Worm (Caenorhabditis elegans) whole organism, late embryonic: ENCODE data around the gene Y51H4A.5.

ENCODE experiments used
- C08G9.2 ChIP-seq: sonication (generic microtip); optimal IDR thresholded peaks from 2 replicates; lab custom pipeline; 2016; ENCODE audit warnings: mild to moderate bottlenecking, missing genetic modification characterization, moderate library complexity, missing compliant biosample characterization
- K09A11.1 ChIP-seq: sonication (generic microtip); optimal IDR thresholded peaks from 2 replicates; lab custom pipeline; 2017; ENCODE audit warnings: antibody characterized with exemption, mild to moderate bottlenecking, missing genetic modification characterization, missing compliant biosample characterization; ENCODE audit not compliant: insufficient read depth
- T23F11.4 ChIP-seq: fragments of 200-800 bp; sonication (Bioruptor generic); optimal IDR thresholded peaks from 2 replicates; lab custom pipeline; 2018; ENCODE audit warnings: mild to moderate bottlenecking, missing genetic modification characterization, missing compliant biosample characterization
- Y22D7AL.16 ChIP-seq: sonication (generic microtip); optimal IDR thresholded peaks from 2 replicates; lab custom pipeline; 2016; ENCODE audit warnings: missing genetic modification characterization, missing compliant biosample characterization
- ahr-1 ChIP-seq: sonication (generic microtip); optimal IDR thresholded peaks from 2 replicates; lab custom pipeline; 2016; ENCODE audit warnings: missing genetic modification characterization, missing compliant biosample characterization
- ama-1 ChIP-seq: fragments of 150-350 bp; optimal IDR thresholded peaks from 2 replicates; lab custom pipeline; 2014
- ceh-18 ChIP-seq: sonication (generic microtip); optimal IDR thresholded peaks from 2 replicates; lab custom pipeline; 2016; ENCODE audit warnings: missing genetic modification characterization, missing compliant biosample characterization
- ceh-19 ChIP-seq: fragments of 200-800 bp; sonication (Bioruptor generic); optimal IDR thresholded peaks from 2 replicates; lab custom pipeline; 2018; ENCODE audit warnings: mild to moderate bottlenecking, missing genetic modification characterization, missing compliant biosample characterization
- ceh-2 ChIP-seq: sonication (generic microtip); optimal IDR thresholded peaks from 2 replicates; lab custom pipeline; 2016; ENCODE audit warnings: missing genotype, missing genetic modification characterization, missing compliant biosample characterization
- ceh-24 ChIP-seq: sonication (generic microtip); optimal IDR thresholded peaks from 2 replicates; lab custom pipeline; 2016; ENCODE audit warnings: mild to moderate bottlenecking, missing genetic modification characterization, missing compliant biosample characterization
- ceh-31 ChIP-seq: sonication (generic microtip); optimal IDR thresholded peaks from 2 replicates; lab custom pipeline; 2016; ENCODE audit warnings: missing genetic modification characterization, missing compliant biosample characterization
- ceh-48 ChIP-seq: sonication (generic microtip); optimal IDR thresholded peaks from 2 replicates; lab custom pipeline; 2016; ENCODE audit warnings: missing genetic modification characterization, inconsistent platforms, missing compliant biosample characterization
- dve-1 ChIP-seq: sonication (generic microtip); optimal IDR thresholded peaks from 2 replicates; lab custom pipeline; 2017; ENCODE audit warnings: antibody characterized with exemption, mild to moderate bottlenecking, missing genetic modification characterization, missing compliant biosample characterization
- elt-2 ChIP-seq: sonication (generic microtip); optimal IDR thresholded peaks from 2 replicates; lab custom pipeline; 2016; ENCODE audit warnings: missing genetic modification reagents, missing genetic modification characterization, missing compliant biosample characterization
- ets-4 ChIP-seq: sonication (generic microtip); optimal IDR thresholded peaks from 2 replicates; lab custom pipeline; 2016; ENCODE audit warnings: missing genetic modification characterization, missing compliant biosample characterization
- eyg-1 ChIP-seq: sonication (generic microtip); optimal IDR thresholded peaks from 2 replicates; lab custom pipeline; 2016; ENCODE audit warnings: missing genotype, missing genetic modification characterization, missing compliant biosample characterization
- fax-1 ChIP-seq: sonication (generic microtip); optimal IDR thresholded peaks from 2 replicates; lab custom pipeline; 2016; ENCODE audit warnings: missing genotype, missing genetic modification characterization, missing compliant biosample characterization
- fkh-6 ChIP-seq: sonication (generic microtip); optimal IDR thresholded peaks from 2 replicates; lab custom pipeline; 2016; ENCODE audit warnings: missing genetic modification characterization, missing compliant biosample characterization
- hlh-15 ChIP-seq: sonication (generic microtip); optimal IDR thresholded peaks from 2 replicates; lab custom pipeline; 2016; ENCODE audit warnings: missing genetic modification characterization, missing compliant biosample characterization
- hlh-30 ChIP-seq: sonication (generic microtip); optimal IDR thresholded peaks from 2 replicates; lab custom pipeline; 2017; ENCODE audit warnings: antibody characterized with exemption, missing genetic modification characterization, missing compliant biosample characterization; ENCODE audit not compliant: insufficient read depth
- hlh-8 ChIP-seq: sonication (generic microtip); optimal IDR thresholded peaks from 2 replicates; lab custom pipeline; 2016; ENCODE audit warnings: missing genotype, missing genetic modification characterization, missing compliant biosample characterization
- lin-11 ChIP-seq: fragments of 200-800 bp; sonication (Bioruptor generic); optimal IDR thresholded peaks from 2 replicates; lab custom pipeline; 2018; ENCODE audit warnings: mild to moderate bottlenecking, missing genetic modification characterization, missing compliant biosample characterization
- madf-2 ChIP-seq: sonication (generic microtip); optimal IDR thresholded peaks from 2 replicates; lab custom pipeline; 2017; ENCODE audit warnings: missing genetic modification characterization, missing compliant biosample characterization
- mec-3 ChIP-seq: sonication (generic microtip); optimal IDR thresholded peaks from 2 replicates; lab custom pipeline; 2016; ENCODE audit warnings: borderline replicate concordance, missing genetic modification characterization, missing compliant biosample characterization
- nfya-1 ChIP-seq: sonication (generic microtip); optimal IDR thresholded peaks from 2 replicates; lab custom pipeline; 2017; ENCODE audit warnings: missing genetic modification characterization, mild to moderate bottlenecking, missing compliant biosample characterization, antibody characterized with exemption, moderate library complexity
- nhr-11 ChIP-seq: fragments of 150-350 bp; optimal IDR thresholded peaks from 2 replicates; lab custom pipeline; 2014; ENCODE audit warnings: missing biosample characterization, missing genetic modification characterization
- npax-4 ChIP-seq: sonication (generic microtip); optimal IDR thresholded peaks from 2 replicates; lab custom pipeline; 2016; ENCODE audit warnings: missing genetic modification characterization, missing compliant biosample characterization
- pag-3 ChIP-seq: sonication (generic microtip); optimal IDR thresholded peaks from 2 replicates; lab custom pipeline; 2016; ENCODE audit warnings: missing compliant biosample characterization, missing genetic modification characterization, borderline replicate concordance
- pha-4 ChIP-seq: fragments of 150-350 bp; optimal IDR thresholded peaks from 2 replicates; lab custom pipeline; 2018; ENCODE audit warnings: missing biosample characterization, missing genetic modification reagents, missing genetic modification characterization
- ref-2 ChIP-seq: sonication (generic microtip); optimal IDR thresholded peaks from 2 replicates; lab custom pipeline; 2016; ENCODE audit warnings: missing genetic modification characterization, missing compliant biosample characterization
- sdc-2 ChIP-seq: sonication (generic microtip); optimal IDR thresholded peaks from 2 replicates; lab custom pipeline; 2016; ENCODE audit warnings: missing genotype, missing genetic modification characterization, missing compliant biosample characterization
- sox-2 ChIP-seq: fragments of 200-800 bp; sonication (Bioruptor generic); IDR thresholded peaks from 2 replicates; pipeline ENCODE4 v1.3.6; 2022; ENCODE audit warnings: missing genetic modification reagents, missing genetic modification characterization, missing compliant biosample characterization
- syd-9 ChIP-seq: sonication (generic microtip); optimal IDR thresholded peaks from 2 replicates; lab custom pipeline; 2016; ENCODE audit warnings: mild to moderate bottlenecking, missing genetic modification characterization, moderate library complexity, missing compliant biosample characterization
- tbx-2 ChIP-seq: sonication (generic microtip); optimal IDR thresholded peaks from 2 replicates; lab custom pipeline; 2016; ENCODE audit warnings: missing genetic modification characterization, missing compliant biosample characterization
- tbx-7 ChIP-seq: sonication (generic microtip); optimal IDR thresholded peaks from 2 replicates; lab custom pipeline; 2016; ENCODE audit warnings: missing genotype, missing genetic modification characterization, missing compliant biosample characterization
- ttx-3 ChIP-seq: sonication (generic microtip); optimal IDR thresholded peaks from 2 replicates; lab custom pipeline; 2016; ENCODE audit warnings: missing genetic modification reagents, missing genetic modification characterization, missing compliant biosample characterization
- unc-55 ChIP-seq: sonication (generic microtip); optimal IDR thresholded peaks from 2 replicates; lab custom pipeline; 2017; ENCODE audit warnings: missing biosample characterization, missing genetic modification reagents, missing genetic modification characterization
- unc-86 ChIP-seq: sonication (generic microtip); optimal IDR thresholded peaks from 2 replicates; lab custom pipeline; 2016; ENCODE audit warnings: missing genetic modification characterization, missing compliant biosample characterization
- ztf-16 ChIP-seq: sonication (generic microtip); optimal IDR thresholded peaks from 2 replicates; lab custom pipeline; 2017; ENCODE audit warnings: missing genetic modification characterization, missing compliant biosample characterization

Gene Y51H4A.5

ce11 chrIV:16489958-16490357 lies 36.0 kb downstream of the Y51H4A.5 start:
- TF ChIP-seq madf-2 (tag; lab: Kevin White, UChicago), result peak; percentile 2
- peak; percentile 17 for TF ChIP-seq ceh-31 (tag; lab: Kevin White, UChicago)
- TF ChIP-seq sox-2 (GFP tag; lab: Robert Waterston, UW), result 0 out of 2 replicates have a peak, but pooled peaks have one; percentile 3
- peak; percentile 3 for TF ChIP-seq ceh-18
- TF ChIP-seq hlh-30 (tag; lab: Kevin White, UChicago), result no peak
- TF ChIP-seq ama-1, result peak; percentile 30
- no peak for TF ChIP-seq ets-4 (tag; lab: Kevin White, UChicago)
- peak; percentile 62 for TF ChIP-seq nfya-1
- peak; percentile 4 for TF ChIP-seq ztf-16
- TF ChIP-seq tbx-2 (tag; lab: Kevin White, UChicago), result peak; percentile 38
- peak; percentile 26 for TF ChIP-seq dve-1 (tag; lab: Kevin White, UChicago)
- TF ChIP-seq unc-55 (GFP tag; lab: Kevin White, UChicago), result peak; percentile 38
- TF ChIP-seq tbx-7, result no peak
- TF ChIP-seq, all 69 proteins: peak for 10

ce11 chrIV:16488921-16489320 lies 37.0 kb downstream of the Y51H4A.5 start, which contains the start of gene rho-1:
Gene rho-1, minus strand, starts transcription at chrIV:16489021.
- TF ChIP-seq K09A11.1, result no peak
- no peak for TF ChIP-seq hlh-8 (tag; lab: Kevin White, UChicago)
- TF ChIP-seq hlh-30 (tag; lab: Kevin White, UChicago), result no peak
- TF ChIP-seq Y22D7AL.16 (tag; lab: Kevin White, UChicago), result no peak
- TF ChIP-seq eyg-1, result no peak
- no peak for TF ChIP-seq hlh-15 (tag; lab: Kevin White, UChicago)
- no peak for TF ChIP-seq sdc-2 (tag; lab: Kevin White, UChicago)
- TF ChIP-seq npax-4 (tag; lab: Kevin White, UChicago), result no peak
- no peak for TF ChIP-seq ref-2 (tag; lab: Kevin White, UChicago)
- TF ChIP-seq fkh-6 (tag; lab: Kevin White, UChicago), result no peak
- no peak for TF ChIP-seq pag-3 (tag; lab: Kevin White, UChicago)
- TF ChIP-seq ceh-19, result no peak
- no peak for TF ChIP-seq nfya-1
- no peak for TF ChIP-seq ceh-31 (tag; lab: Kevin White, UChicago)
- TF ChIP-seq mec-3 (tag; lab: Kevin White, UChicago), result no peak

ce11 chrIV:16483273-16484204 lies 42.4 kb downstream of the Y51H4A.5 start:
- no peak for TF ChIP-seq ahr-1 (tag; lab: Kevin White, UChicago)
- no peak for TF ChIP-seq C08G9.2 (tag; lab: Kevin White, UChicago)
- TF ChIP-seq unc-55 (GFP tag; lab: Kevin White, UChicago), result no peak
- no peak for TF ChIP-seq eyg-1
- TF ChIP-seq elt-2 (tag; lab: Kevin White, UChicago), result no peak
- no peak for TF ChIP-seq ztf-16
- TF ChIP-seq nhr-11 (tag; lab: Kevin White, UChicago), result no peak
- TF ChIP-seq unc-86 (tag; lab: Kevin White, UChicago), result no peak
- no peak for TF ChIP-seq ttx-3 (tag; lab: Kevin White, UChicago)
- TF ChIP-seq lin-11 (tag; lab: Kevin White, UChicago), result no peak
- TF ChIP-seq T23F11.4, result no peak
- no peak for TF ChIP-seq fax-1 (tag; lab: Kevin White, UChicago)
- TF ChIP-seq, all 69 proteins: peak for 0

- no peak for TF ChIP-seq syd-9 (tag; lab: Kevin White, UChicago)
- TF ChIP-seq ama-1, result peak; percentile 41
- peak; percentile 2 for TF ChIP-seq ceh-48 (tag; lab: Kevin White, UChicago)
- TF ChIP-seq ceh-2 (tag; lab: Kevin White, UChicago), result no peak
- no peak for TF ChIP-seq ceh-24 (tag; lab: Kevin White, UChicago)
- TF ChIP-seq pha-4 (tag; lab: Kevin White, UChicago), result no peak
Measured at ce11 chrIV:16482790-16483189, 43.1 kb downstream of the Y51H4A.5 start.
